Worm (Caenorhabditis elegans) whole organism, late embryonic: Measurements from ENCODE around the gene polk-1.

Experiments used
- C08G9.2 ChIP-seq: sonication (generic microtip); optimal IDR thresholded peaks from 2 replicates; lab custom pipeline; 2016; ENCODE audit warnings: mild to moderate bottlenecking, missing genetic modification characterization, moderate library complexity, missing compliant biosample characterization
- C38D4.7 ChIP-seq: fragments of 200-800 bp; sonication (Bioruptor generic); optimal IDR thresholded peaks from 2 replicates; lab custom pipeline; 2018; ENCODE audit warnings: mild to moderate bottlenecking, missing genetic modification characterization, moderate library complexity, missing compliant biosample characterization
- Y22D7AL.16 ChIP-seq: sonication (generic microtip); optimal IDR thresholded peaks from 2 replicates; lab custom pipeline; 2016; ENCODE audit warnings: missing genetic modification characterization, missing compliant biosample characterization
- ahr-1 ChIP-seq: sonication (generic microtip); optimal IDR thresholded peaks from 2 replicates; lab custom pipeline; 2016; ENCODE audit warnings: missing genetic modification characterization, missing compliant biosample characterization
- ceh-14 ChIP-seq: sonication (generic microtip); optimal IDR thresholded peaks from 2 replicates; lab custom pipeline; 2016; ENCODE audit warnings: missing genotype, missing genetic modification characterization, missing compliant biosample characterization
- ceh-18 ChIP-seq: sonication (generic microtip); optimal IDR thresholded peaks from 2 replicates; lab custom pipeline; 2016; ENCODE audit warnings: missing genetic modification characterization, missing compliant biosample characterization
- ceh-19 ChIP-seq: fragments of 200-800 bp; sonication (Bioruptor generic); optimal IDR thresholded peaks from 2 replicates; lab custom pipeline; 2018; ENCODE audit warnings: mild to moderate bottlenecking, missing genetic modification characterization, missing compliant biosample characterization
- ceh-2 ChIP-seq: sonication (generic microtip); optimal IDR thresholded peaks from 2 replicates; lab custom pipeline; 2016; ENCODE audit warnings: missing genotype, missing genetic modification characterization, missing compliant biosample characterization
- ceh-24 ChIP-seq: sonication (generic microtip); optimal IDR thresholded peaks from 2 replicates; lab custom pipeline; 2016; ENCODE audit warnings: mild to moderate bottlenecking, missing genetic modification characterization, missing compliant biosample characterization
- ceh-31 ChIP-seq: sonication (generic microtip); optimal IDR thresholded peaks from 2 replicates; lab custom pipeline; 2016; ENCODE audit warnings: missing genetic modification characterization, missing compliant biosample characterization
- ceh-45 ChIP-seq: fragments of 200-800 bp; sonication (Bioruptor generic); IDR thresholded peaks from 2 replicates; pipeline ENCODE4 v1.3.6; 2022; ENCODE audit warnings: missing genetic modification reagents, missing genetic modification characterization, missing compliant biosample characterization
- ceh-48 ChIP-seq: sonication (generic microtip); optimal IDR thresholded peaks from 2 replicates; lab custom pipeline; 2016; ENCODE audit warnings: missing genetic modification characterization, inconsistent platforms, missing compliant biosample characterization
- che-1 ChIP-seq: sonication (generic microtip); optimal IDR thresholded peaks from 2 replicates; lab custom pipeline; 2016; ENCODE audit warnings: mild to moderate bottlenecking, missing genetic modification characterization, missing compliant biosample characterization
- elt-2 ChIP-seq: sonication (generic microtip); optimal IDR thresholded peaks from 2 replicates; lab custom pipeline; 2016; ENCODE audit warnings: missing genetic modification reagents, missing genetic modification characterization, missing compliant biosample characterization
- ets-4 ChIP-seq: sonication (generic microtip); optimal IDR thresholded peaks from 2 replicates; lab custom pipeline; 2016; ENCODE audit warnings: missing genetic modification characterization, missing compliant biosample characterization
- fkh-6 ChIP-seq: sonication (generic microtip); optimal IDR thresholded peaks from 2 replicates; lab custom pipeline; 2016; ENCODE audit warnings: missing genetic modification characterization, missing compliant biosample characterization
- gmeb-2 ChIP-seq: sonication (generic microtip); optimal IDR thresholded peaks from 2 replicates; lab custom pipeline; 2016; ENCODE audit warnings: missing genetic modification characterization, inconsistent platforms, missing compliant biosample characterization
- hlh-15 ChIP-seq: sonication (generic microtip); optimal IDR thresholded peaks from 2 replicates; lab custom pipeline; 2016; ENCODE audit warnings: missing genetic modification characterization, missing compliant biosample characterization
- hlh-6 ChIP-seq: sonication (generic microtip); optimal IDR thresholded peaks from 2 replicates; lab custom pipeline; 2016; ENCODE audit warnings: missing genotype, missing genetic modification characterization, missing compliant biosample characterization
- lin-11 ChIP-seq: fragments of 200-800 bp; sonication (Bioruptor generic); optimal IDR thresholded peaks from 2 replicates; lab custom pipeline; 2018; ENCODE audit warnings: mild to moderate bottlenecking, missing genetic modification characterization, missing compliant biosample characterization
- mec-3 ChIP-seq: sonication (generic microtip); optimal IDR thresholded peaks from 2 replicates; lab custom pipeline; 2016; ENCODE audit warnings: borderline replicate concordance, missing genetic modification characterization, missing compliant biosample characterization
- nfya-1 ChIP-seq: sonication (generic microtip); optimal IDR thresholded peaks from 2 replicates; lab custom pipeline; 2017; ENCODE audit warnings: missing genetic modification characterization, mild to moderate bottlenecking, missing compliant biosample characterization, antibody characterized with exemption, moderate library complexity
- npax-4 ChIP-seq: sonication (generic microtip); optimal IDR thresholded peaks from 2 replicates; lab custom pipeline; 2016; ENCODE audit warnings: missing genetic modification characterization, missing compliant biosample characterization
- pag-3 ChIP-seq: sonication (generic microtip); optimal IDR thresholded peaks from 2 replicates; lab custom pipeline; 2016; ENCODE audit warnings: missing compliant biosample characterization, missing genetic modification characterization, borderline replicate concordance
- pax-1 ChIP-seq: fragments of 150-350 bp; optimal IDR thresholded peaks from 2 replicates; lab custom pipeline; 2014; ENCODE audit warnings: missing biosample characterization, missing genetic modification characterization
- pha-2 ChIP-seq: sonication (generic microtip); optimal IDR thresholded peaks from 2 replicates; lab custom pipeline; 2017; ENCODE audit warnings: mild to moderate bottlenecking, missing genetic modification characterization, missing compliant biosample characterization
- pqm-1 ChIP-seq: sonication (generic microtip); optimal IDR thresholded peaks from 2 replicates; lab custom pipeline; 2016; ENCODE audit warnings: missing genetic modification characterization, missing compliant biosample characterization
- ref-2 ChIP-seq: sonication (generic microtip); optimal IDR thresholded peaks from 2 replicates; lab custom pipeline; 2016; ENCODE audit warnings: missing genetic modification characterization, missing compliant biosample characterization
- tbx-7 ChIP-seq: sonication (generic microtip); optimal IDR thresholded peaks from 2 replicates; lab custom pipeline; 2016; ENCODE audit warnings: missing genotype, missing genetic modification characterization, missing compliant biosample characterization
- ttx-3 ChIP-seq: sonication (generic microtip); optimal IDR thresholded peaks from 2 replicates; lab custom pipeline; 2016; ENCODE audit warnings: missing genetic modification reagents, missing genetic modification characterization, missing compliant biosample characterization
- unc-42 ChIP-seq: sonication (generic microtip); optimal IDR thresholded peaks from 2 replicates; lab custom pipeline; 2016; ENCODE audit warnings: missing genotype, missing genetic modification characterization, missing compliant biosample characterization
- unc-55 ChIP-seq: sonication (generic microtip); optimal IDR thresholded peaks from 2 replicates; lab custom pipeline; 2017; ENCODE audit warnings: missing biosample characterization, missing genetic modification reagents, missing genetic modification characterization
- unc-86 ChIP-seq: sonication (generic microtip); optimal IDR thresholded peaks from 2 replicates; lab custom pipeline; 2016; ENCODE audit warnings: missing genetic modification characterization, missing compliant biosample characterization
- zip-5 ChIP-seq: sonication (generic microtip); optimal IDR thresholded peaks from 2 replicates; lab custom pipeline; 2016; ENCODE audit warnings: missing genetic modification characterization, missing compliant biosample characterization
- ztf-16 ChIP-seq: sonication (generic microtip); optimal IDR thresholded peaks from 2 replicates; lab custom pipeline; 2017; ENCODE audit warnings: missing genetic modification characterization, missing compliant biosample characterization

polk-1 gene

ce11 chrIII:8628405-8628982 is at the start of gene polk-1, which contains the start of gene gpr-1:
TSS of gene polk-1 (minus strand) at chrIII:8628590.
TSS of gene gpr-1 (plus strand) at chrIII:8628932.
- TF ChIP-seq ztf-16 (no peak), fkh-6 (tag; lab: Kevin White, UChicago) (no peak), ceh-19 (no peak), ttx-3 (tag; lab: Kevin White, UChicago) (no peak), elt-2 (no peak), C38D4.7 (GFP tag; lab: Kevin White, UChicago) (no peak), nfya-1 (tag; lab: Kevin White, UChicago) (no peak), C08G9.2 (tag; lab: Kevin White, UChicago) (no peak), ceh-18 (tag; lab: Kevin White, UChicago) (no peak), ceh-24 (tag; lab: Kevin White, UChicago) (no peak), pag-3 (tag; lab: Kevin White, UChicago) (no peak), unc-42 (tag; lab: Kevin White, UChicago) (no peak), gmeb-2 (no peak), pax-1 (no peak), pha-2 (tag; lab: Kevin White, UChicago) (no peak), tbx-7 (tag; lab: Kevin White, UChicago) (no peak), zip-5 (tag; lab: Kevin White, UChicago) (no peak), ets-4 (tag; lab: Kevin White, UChicago) (no peak)

DNA sequence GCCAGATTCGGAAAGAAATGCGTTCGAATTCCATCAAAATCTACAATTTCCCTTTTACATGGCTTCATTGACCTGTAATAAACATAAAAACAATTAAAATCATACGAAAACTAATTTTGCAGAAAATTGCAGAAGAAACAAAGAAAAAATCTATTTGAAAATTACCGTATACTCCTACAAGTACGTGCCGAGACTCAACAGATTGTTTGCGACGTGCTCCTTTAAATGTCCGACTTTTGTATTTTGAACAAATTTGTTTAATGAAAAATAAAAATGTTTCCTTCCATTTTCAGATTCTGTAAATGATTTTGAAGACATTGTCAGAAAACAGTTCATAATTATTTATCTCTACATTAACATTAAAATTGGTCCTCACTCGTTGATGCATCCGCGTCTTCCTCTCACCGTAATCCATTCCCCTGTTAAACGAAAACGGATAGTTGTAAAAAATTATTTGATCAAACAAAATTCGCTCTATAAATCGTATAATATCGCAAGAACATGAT is 46.6 kb upstream of the polk-1 start, which contains the start of gene pgl-2:
Gene pgl-2 (minus strand): TSS at position 456 of the 506 bp plus-strand sequence.
- TF ChIP-seq pqm-1, result no peak
- no peak for TF ChIP-seq C08G9.2 (tag; lab: Kevin White, UChicago)
- TF ChIP-seq ahr-1 (tag; lab: Kevin White, UChicago), result no peak
- no peak for TF ChIP-seq mec-3
- TF ChIP-seq che-1 (tag; lab: Kevin White, UChicago), result no peak

DNA sequence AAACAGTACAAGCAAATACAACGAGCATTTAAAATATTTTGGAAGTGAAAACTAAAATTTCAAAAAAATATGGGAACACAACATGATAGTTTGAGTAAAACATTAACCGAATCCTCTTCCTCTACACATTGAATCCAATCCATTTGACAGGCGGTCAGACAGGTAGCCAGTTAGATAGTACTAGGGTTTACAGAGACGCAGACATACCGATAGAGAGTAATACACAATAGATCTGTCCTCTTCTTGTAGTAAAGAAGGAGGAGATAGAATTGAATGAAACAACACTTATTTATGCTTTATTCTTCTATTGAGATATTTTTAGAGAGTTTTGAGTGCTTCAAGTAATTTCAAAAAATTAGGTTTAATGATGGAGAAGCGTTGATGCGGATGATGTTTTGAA is 40.3 kb upstream of the polk-1 start:
- TF ChIP-seq ref-2 (tag; lab: Kevin White, UChicago), result no peak
- peak; percentile 11 for TF ChIP-seq unc-55
- TF ChIP-seq pag-3 (tag; lab: Kevin White, UChicago), result no peak
- TF ChIP-seq ceh-48, result no peak
- no peak for TF ChIP-seq unc-86

ce11 chrIII:8667382-8667781 is 39.0 kb upstream of the polk-1 start, which contains the start of gene dpy-19:
TSS of gene dpy-19 (minus strand) at chrIII:8667482.
- TF ChIP-seq ceh-19, result no peak
- TF ChIP-seq npax-4 (tag; lab: Kevin White, UChicago), result no peak
- TF ChIP-seq mec-3, result no peak
- TF ChIP-seq ceh-14 (tag; lab: Kevin White, UChicago), result no peak
- no peak for TF ChIP-seq ceh-2 (tag; lab: Kevin White, UChicago)
- no peak for TF ChIP-seq lin-11 (tag; lab: Kevin White, UChicago)
- no peak for TF ChIP-seq zip-5 (tag; lab: Kevin White, UChicago)
- TF ChIP-seq ceh-45 (GFP tag; lab: Robert Waterston, UW), result no peak
- no peak for TF ChIP-seq hlh-15 (tag; lab: Kevin White, UChicago)
- no peak for TF ChIP-seq ztf-16
- no peak for TF ChIP-seq unc-42 (tag; lab: Kevin White, UChicago)
- no peak for TF ChIP-seq C38D4.7 (GFP tag; lab: Kevin White, UChicago)
- TF ChIP-seq unc-86, result no peak
- no peak for TF ChIP-seq ceh-31 (tag; lab: Kevin White, UChicago)
- TF ChIP-seq Y22D7AL.16 (tag; lab: Kevin White, UChicago), result no peak
- no peak for TF ChIP-seq gmeb-2
- no peak for TF ChIP-seq hlh-6 (tag; lab: Kevin White, UChicago)
- TF ChIP-seq, all 69 proteins: peak for 0
